Fruit fly (Drosophila melanogaster) whole organism, embryonic: ENCODE data around the gene mRpL19.

Experiments
- ATbp ChIP-seq: fragments of 200-800 bp; sonication (Bioruptor generic); optimal IDR thresholded peaks from 2 replicates; lab custom pipeline; 2017; ENCODE audit warnings: missing biosample characterization, mild to moderate bottlenecking, missing genetic modification characterization, missing genetic modification reagents
- Antp ChIP-seq: fragments of 200-800 bp; sonication (Bioruptor generic); optimal IDR thresholded peaks from 3 replicates; lab custom pipeline; 2016; ENCODE audit warnings: missing biosample characterization, missing genetic modification characterization
- Bdp1 ChIP-seq: fragments of 200-800 bp; sonication (Bioruptor generic); optimal IDR thresholded peaks from 3 replicates; lab custom pipeline; 2016; ENCODE audit warnings: missing biosample characterization, missing genetic modification characterization
- BtbVII ChIP-seq: fragments of 200-800 bp; sonication (Bioruptor generic); optimal IDR thresholded peaks from 3 replicates; lab custom pipeline; 2017; ENCODE audit warnings: missing biosample characterization, mild to moderate bottlenecking, missing genetic modification characterization
- CG10979 ChIP-seq: fragments of 200-800 bp; sonication (Bioruptor generic); optimal IDR thresholded peaks from 2 replicates; lab custom pipeline; 2018; ENCODE audit warnings: missing biosample characterization, mild to moderate bottlenecking, missing genetic modification characterization, moderate library complexity
- CG12071 ChIP-seq: fragments of 200-800 bp; sonication (Bioruptor generic); optimal IDR thresholded peaks from 3 replicates; lab custom pipeline; 2018; ENCODE audit warnings: missing biosample characterization, mild to moderate bottlenecking, missing genetic modification characterization
- CG1647 ChIP-seq: fragments of 200-800 bp; sonication (Bioruptor generic); optimal IDR thresholded peaks from 3 replicates; lab custom pipeline; 2016; ENCODE audit warnings: missing biosample characterization, missing genetic modification characterization
- CG16779 ChIP-seq: fragments of 200-800 bp; sonication (Bioruptor generic); IDR thresholded peaks from 2 replicates; pipeline ENCODE4 v1.3.6; 2022; ENCODE audit warnings: missing biosample characterization, missing genetic modification characterization
- CG17186 ChIP-seq: fragments of 200-800 bp; sonication (Bioruptor generic); optimal IDR thresholded peaks from 3 replicates; lab custom pipeline; 2017; ENCODE audit warnings: missing biosample characterization, missing genetic modification reagents, missing genetic modification characterization
- CG17359 ChIP-seq: fragments of 200-800 bp; sonication (Bioruptor generic); optimal IDR thresholded peaks from 3 replicates; lab custom pipeline; 2018; ENCODE audit warnings: missing biosample characterization, mild to moderate bottlenecking, missing genetic modification characterization, moderate library complexity
- CG18262 ChIP-seq: fragments of 200-800 bp; optimal IDR thresholded peaks from 3 replicates; lab custom pipeline; 2019; ENCODE audit warnings: missing biosample characterization, mild to moderate bottlenecking, missing genetic modification characterization, moderate library complexity
- CG1832 ChIP-seq: fragments of 200-800 bp; sonication (Bioruptor generic); optimal IDR thresholded peaks from 2 replicates; lab custom pipeline; 2017; ENCODE audit warnings: missing biosample characterization, mild to moderate bottlenecking, missing genetic modification characterization, inconsistent platforms
- CG2116 ChIP-seq: fragments of 200-800 bp; sonication (Bioruptor generic); optimal IDR thresholded peaks from 3 replicates; lab custom pipeline; 2018; ENCODE audit warnings: missing biosample characterization, mild to moderate bottlenecking, missing genetic modification characterization
- CG2202 ChIP-seq: fragments of 200-800 bp; sonication (Bioruptor generic); optimal IDR thresholded peaks from 2 replicates; lab custom pipeline; 2018; ENCODE audit warnings: missing biosample characterization, mild to moderate bottlenecking, missing genetic modification characterization
- CG2678 ChIP-seq: fragments of 200-800 bp; sonication (Bioruptor generic); optimal IDR thresholded peaks from 3 replicates; lab custom pipeline; 2019; ENCODE audit warnings: missing biosample characterization, mild to moderate bottlenecking, missing genetic modification characterization, moderate library complexity
- CG31441 ChIP-seq: fragments of 200-800 bp; sonication (Bioruptor generic); IDR thresholded peaks from 2 replicates; pipeline ENCODE4 v1.3.6; 2022; ENCODE audit warnings: missing biosample characterization, missing genetic modification characterization
- CG32772 ChIP-seq: fragments of 200-800 bp; sonication (Bioruptor generic); IDR thresholded peaks from 2 replicates; pipeline ENCODE4 v1.3.6; 2022; ENCODE audit warnings: missing biosample characterization, missing genetic modification characterization
- CG3281 ChIP-seq: fragments of 200-800 bp; sonication (Bioruptor generic); optimal IDR thresholded peaks from 3 replicates; lab custom pipeline; 2017; ENCODE audit warnings: missing biosample characterization, mild to moderate bottlenecking, missing genetic modification characterization
- CG5245 ChIP-seq: fragments of 200-800 bp; sonication (Bioruptor generic); optimal IDR thresholded peaks from 3 replicates; lab custom pipeline; 2016; ENCODE audit warnings: missing biosample characterization, missing genetic modification characterization
- CG6272 ChIP-seq: fragments of 200-800 bp; sonication (Bioruptor generic); IDR thresholded peaks from 2 replicates; pipeline ENCODE4 v1.3.6; 2022; ENCODE audit warnings: missing biosample characterization, missing genetic modification characterization
- CG6683 ChIP-seq: fragments of 200-800 bp; sonication (Bioruptor generic); optimal IDR thresholded peaks from 2 replicates; lab custom pipeline; 2017; ENCODE audit warnings: missing biosample characterization, mild to moderate bottlenecking, missing genetic modification characterization, missing genetic modification reagents
- CG7745 ChIP-seq: fragments of 200-800 bp; sonication (Bioruptor generic); optimal IDR thresholded peaks from 2 replicates; lab custom pipeline; 2018; ENCODE audit warnings: missing biosample characterization, mild to moderate bottlenecking, missing genetic modification characterization, moderate library complexity
- CG8290 ChIP-seq, 3 experiments: fragments of 200-800 bp; sonication (Bioruptor generic); optimal IDR thresholded peaks; 2 replicates each; lab custom pipeline; 2016 to 2019; ENCODE audit warnings: missing biosample characterization in 3 of 3, missing genetic modification characterization in 3 of 3, mild to moderate bottlenecking in 2 of 3, moderate library complexity in 1 of 3
- CG8359 ChIP-seq: fragments of 200-800 bp; sonication (Bioruptor generic); optimal IDR thresholded peaks from 2 replicates; lab custom pipeline; 2017; ENCODE audit warnings: missing biosample characterization, mild to moderate bottlenecking, missing genetic modification characterization, borderline replicate concordance
- CG8924 ChIP-seq: fragments of 200-800 bp; optimal IDR thresholded peaks from 3 replicates; lab custom pipeline; 2019; ENCODE audit warnings: missing biosample characterization, mild to moderate bottlenecking, missing genetic modification characterization, moderate library complexity
- CG9727 ChIP-seq: fragments of 200-800 bp; sonication (Bioruptor generic); optimal IDR thresholded peaks from 3 replicates; lab custom pipeline; 2017; ENCODE audit warnings: missing biosample characterization, mild to moderate bottlenecking, missing genetic modification characterization
- CG9876 ChIP-seq: fragments of 200-800 bp; sonication (Bioruptor generic); optimal IDR thresholded peaks from 2 replicates; lab custom pipeline; 2016; ENCODE audit warnings: missing biosample characterization, missing genetic modification characterization
- Dbx ChIP-seq: fragments of 200-800 bp; sonication (Bioruptor generic); IDR thresholded peaks from 3 replicates; pipeline ENCODE4 v1.3.6; 2022; ENCODE audit warnings: missing biosample characterization, missing genetic modification characterization
- HmgZ ChIP-seq: fragments of 200-800 bp; sonication (Bioruptor generic); optimal IDR thresholded peaks from 2 replicates; lab custom pipeline; 2018; ENCODE audit warnings: missing biosample characterization, mild to moderate bottlenecking, missing genetic modification characterization
- Hmr ChIP-seq: fragments of 200-800 bp; sonication (Bioruptor generic); optimal IDR thresholded peaks from 3 replicates; lab custom pipeline; 2017; ENCODE audit warnings: mild to moderate bottlenecking, missing biosample characterization, missing genetic modification reagents, missing genetic modification characterization
- Hmx ChIP-seq: fragments of 200-800 bp; sonication (Bioruptor generic); optimal IDR thresholded peaks from 2 replicates; lab custom pipeline; 2016; ENCODE audit warnings: missing biosample characterization, missing genetic modification characterization
- Jarid2 ChIP-seq: fragments of 200-800 bp; sonication (Bioruptor generic); optimal IDR thresholded peaks from 3 replicates; lab custom pipeline; 2017; ENCODE audit warnings: mild to moderate bottlenecking, missing biosample characterization, missing genetic modification reagents, missing genetic modification characterization
- Med ChIP-seq: fragments of 200-800 bp; sonication (Bioruptor generic); peaks from one replicate; lab custom pipeline; 2016; ENCODE audit warnings: missing biosample characterization, missing genetic modification characterization, mild to moderate bottlenecking, inconsistent platforms, moderate library complexity
- Spps ChIP-seq: fragments of 200-800 bp; sonication (Bioruptor generic); optimal IDR thresholded peaks from 2 replicates; lab custom pipeline; 2018; ENCODE audit warnings: missing biosample characterization, mild to moderate bottlenecking, missing genetic modification characterization
- Xbp1 ChIP-seq: fragments of 200-800 bp; sonication (Bioruptor generic); optimal IDR thresholded peaks from 3 replicates; lab custom pipeline; 2016; ENCODE audit warnings: missing biosample characterization, mild to moderate bottlenecking, missing genetic modification characterization
- caup ChIP-seq: fragments of 200-800 bp; sonication (Bioruptor generic); optimal IDR thresholded peaks from 3 replicates; lab custom pipeline; 2017; ENCODE audit warnings: missing biosample characterization, mild to moderate bottlenecking, missing genetic modification characterization, moderate library complexity; ENCODE audit not compliant: severe bottlenecking
- dati ChIP-seq: fragments of 200-800 bp; sonication (Bioruptor generic); IDR thresholded peaks from 2 replicates; pipeline ENCODE4 v1.3.6; 2022; ENCODE audit warnings: missing biosample characterization, missing genetic modification characterization
- dm ChIP-seq: fragments of 200-800 bp; sonication (Bioruptor generic); optimal IDR thresholded peaks from 3 replicates; lab custom pipeline; 2016; ENCODE audit warnings: missing biosample characterization, missing genetic modification characterization
- ems ChIP-seq: fragments of 200-800 bp; sonication (Bioruptor generic); optimal IDR thresholded peaks from 3 replicates; lab custom pipeline; 2016; ENCODE audit warnings: missing biosample characterization, missing genetic modification characterization
- fd64A ChIP-seq: fragments of 200-800 bp; sonication (Bioruptor generic); optimal IDR thresholded peaks from 3 replicates; lab custom pipeline; 2018; ENCODE audit warnings: missing biosample characterization, mild to moderate bottlenecking, missing genetic modification characterization
- maf-S ChIP-seq: fragments of 200-800 bp; sonication (Bioruptor generic); optimal IDR thresholded peaks from 2 replicates; lab custom pipeline; 2016; ENCODE audit warnings: missing biosample characterization, missing genetic modification characterization
- pb ChIP-seq: fragments of 200-800 bp; sonication (Bioruptor generic); optimal IDR thresholded peaks from 3 replicates; lab custom pipeline; 2016; ENCODE audit warnings: missing biosample characterization, missing genetic modification characterization
- prd ChIP-seq, 3 experiments: fragments of >200 bp in 2 of 3; fragments of 200-800 bp in 1 of 3; sonication (Bioruptor generic) in 1 of 3; optimal IDR thresholded peaks in 2 of 3; IDR thresholded peaks in 1 of 3; 2 replicates in 2 of 3; 3 replicates in 1 of 3; pipeline versions ENCODE4 v1.3.6 to Lab custom; 2017 to 2022; ENCODE audit warnings: missing biosample characterization in 1 of 3, missing genetic modification characterization in 1 of 3
- ranshi ChIP-seq: fragments of 200-800 bp; sonication (Bioruptor generic); IDR thresholded peaks from 2 replicates; pipeline ENCODE4 v1.3.6; 2022; ENCODE audit warnings: missing biosample characterization, missing genetic modification characterization
- repo ChIP-seq: fragments of 200-800 bp; sonication (Bioruptor generic); optimal IDR thresholded peaks from 2 replicates; lab custom pipeline; 2016; ENCODE audit warnings: missing biosample characterization, missing genetic modification characterization
- ro ChIP-seq: fragments of 200-800 bp; sonication (Bioruptor generic); IDR thresholded peaks from 2 replicates; pipeline ENCODE4 v1.3.6; 2022; ENCODE audit warnings: missing biosample characterization, missing genetic modification characterization
- sd ChIP-seq: fragments of 200-800 bp; sonication (Bioruptor generic); optimal IDR thresholded peaks from 3 replicates; lab custom pipeline; 2018; ENCODE audit warnings: missing biosample characterization, mild to moderate bottlenecking, missing genetic modification characterization, moderate library complexity

Gene mRpL19

DNA sequence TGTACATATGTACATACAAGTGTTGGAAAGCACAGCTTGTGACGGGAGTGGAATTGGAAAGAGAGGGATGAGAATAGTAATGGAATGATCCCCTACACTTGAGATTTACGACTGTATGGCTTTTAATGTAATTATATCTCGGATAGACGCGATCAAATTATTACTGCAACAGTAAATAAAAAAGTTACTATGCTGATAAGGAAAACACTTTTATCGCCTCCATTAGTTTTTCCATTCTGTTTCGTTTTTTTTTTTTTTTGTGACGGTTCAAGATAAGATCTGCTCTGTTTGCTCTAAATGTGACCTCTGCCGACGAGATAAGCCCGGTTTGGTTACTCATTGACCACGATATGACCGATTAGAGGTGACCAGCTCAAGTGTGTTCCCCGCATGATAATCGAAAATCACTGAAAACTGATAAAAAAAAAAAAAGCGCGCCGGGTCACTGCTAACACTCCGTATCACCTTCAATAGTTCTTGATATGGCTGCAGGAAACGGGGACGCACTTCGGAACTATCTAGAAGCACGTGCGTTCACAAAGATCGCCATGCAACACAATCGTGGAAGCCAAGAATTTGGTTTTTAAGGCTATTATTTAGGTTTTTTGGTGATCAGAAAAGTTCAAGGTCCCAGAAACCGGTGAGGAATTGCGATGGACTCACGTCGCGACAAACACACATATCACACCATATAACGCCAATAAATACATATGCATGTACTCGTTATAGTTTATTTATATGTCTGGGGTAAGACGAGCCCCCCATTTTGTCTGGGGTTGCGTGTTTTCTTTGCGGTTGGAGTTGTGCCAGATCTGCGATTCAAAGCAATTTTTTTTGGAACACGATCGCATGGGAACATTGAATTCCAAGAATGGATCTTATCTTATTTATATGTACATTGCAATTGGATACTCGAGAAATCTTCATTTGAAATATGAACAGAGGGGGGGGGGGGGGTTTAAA is 3.1 kb upstream of the mRpL19 start, which contains the start of gene p (continued):
- no peak for TF ChIP-seq Hmx (GFP tag; lab: Kevin White, UChicago)
- TF ChIP-seq ro (GFP tag; lab: Robert Waterston, UW): no peak
- peak; percentile 30 for TF ChIP-seq CG1647 (GFP tag; lab: Kevin White, UChicago)
- TF ChIP-seq CG3281 (GFP tag; lab: Kevin White, UChicago): peak; percentile 14
- TF ChIP-seq Med (GFP tag; lab: Kevin White, UChicago): peak; percentile 77
- peak; percentile 61 for TF ChIP-seq caup (GFP tag; lab: Kevin White, UChicago)
- TF ChIP-seq CG1832 (GFP tag; lab: Kevin White, UChicago): no peak
- TF ChIP-seq CG5245 (GFP tag; lab: Kevin White, UChicago): peak; percentile 40
- TF ChIP-seq Hmr (GFP tag; lab: Kevin White, UChicago): peak; percentile 51
- peak; percentile 19 for TF ChIP-seq Antp (GFP tag; lab: Kevin White, UChicago)
- no peak for TF ChIP-seq CG6272 (GFP tag; lab: Robert Waterston, UW)
- no peak for TF ChIP-seq maf-S
- TF ChIP-seq CG2202 (tag; lab: Kevin White, UChicago): peak; percentile 15
- TF ChIP-seq Jarid2 (GFP tag; lab: Kevin White, UChicago): no peak
- 0 out of 3 replicates have a peak, but pooled peaks have one; percentile 25 for TF ChIP-seq Dbx
- peak; percentile 71 for TF ChIP-seq CG17359 (tag; lab: Kevin White, UChicago)
- peak; percentile 37 for TF ChIP-seq CG9727
- no peak for TF ChIP-seq Spps (tag; lab: Kevin White, UChicago)
- no peak for TF ChIP-seq CG17186 (GFP tag; lab: Kevin White, UChicago)
- TF ChIP-seq CG8290 (GFP tag; optimal IDR thresholded peaks at IDR 0.05; lab: Kevin White, UChicago): peak; percentile 57
- TF ChIP-seq CG8290 (tag; optimal IDR thresholded peaks at IDR 0.05; lab: Kevin White, UChicago): peak in 1 of 2 experiments; percentile 71
- TF ChIP-seq Xbp1: peak; percentile 38
- TF ChIP-seq pb (GFP tag; lab: Kevin White, UChicago): peak; percentile 13
- TF ChIP-seq CG32772 (GFP tag; lab: Robert Waterston, UW): peak; percentile 61
- TF ChIP-seq ATbp (GFP tag; lab: Kevin White, UChicago): peak; percentile 42
- TF ChIP-seq HmgZ (tag; lab: Kevin White, UChicago): peak; percentile 37
- peak; percentile 52 for TF ChIP-seq repo (GFP tag; lab: Kevin White, UChicago)
- peak; percentile 44 for TF ChIP-seq Bdp1 (GFP tag; lab: Kevin White, UChicago)
- no peak for TF ChIP-seq dm
- TF ChIP-seq CG12071 (GFP tag; lab: Kevin White, UChicago): peak; percentile 34
- TF ChIP-seq CG7745 (tag; lab: Kevin White, UChicago): no peak
- no peak for TF ChIP-seq CG16779 (GFP tag; lab: Robert Waterston, UW)
- TF ChIP-seq ems: peak; percentile 51
- no peak for TF ChIP-seq prd (optimal IDR thresholded peaks at IDR 0.05; lab: Kevin White, UChicago)
- peak; percentile 37; the same call in 1 of the 3 replicates for TF ChIP-seq prd (GFP tag; IDR thresholded peaks at IDR 0.05; lab: Robert Waterston, UW)
- TF ChIP-seq CG10979 (tag; lab: Kevin White, UChicago): peak; percentile 34
- peak; percentile 41 for TF ChIP-seq CG18262 (tag; lab: Kevin White, UChicago)
- peak; percentile 37 for TF ChIP-seq CG8359 (GFP tag; lab: Kevin White, UChicago)
- TF ChIP-seq CG2678 (tag; lab: Kevin White, UChicago): peak; percentile 45
- TF ChIP-seq dati (GFP tag; lab: Robert Waterston, UW): no peak
- TF ChIP-seq CG9876 (GFP tag; lab: Kevin White, UChicago): peak; percentile 27
- peak; percentile 61 for TF ChIP-seq BtbVII (GFP tag; lab: Kevin White, UChicago)
- TF ChIP-seq CG31441 (GFP tag; lab: Robert Waterston, UW): peak; percentile 26; the same call in 1 of the 2 replicates
- TF ChIP-seq CG8924 (tag; lab: Kevin White, UChicago): peak; percentile 21
- TF ChIP-seq ranshi (GFP tag; lab: Robert Waterston, UW): no peak
- peak; percentile 16 for TF ChIP-seq sd
- no peak for TF ChIP-seq CG2116 (GFP tag; lab: Kevin White, UChicago)
- TF ChIP-seq fd64A (GFP tag; lab: Kevin White, UChicago): peak; percentile 38
- TF ChIP-seq CG6683 (GFP tag; lab: Kevin White, UChicago): no peak
